Worm (Caenorhabditis elegans): Measurements from ENCODE around the gene abl-1.

DNA sequence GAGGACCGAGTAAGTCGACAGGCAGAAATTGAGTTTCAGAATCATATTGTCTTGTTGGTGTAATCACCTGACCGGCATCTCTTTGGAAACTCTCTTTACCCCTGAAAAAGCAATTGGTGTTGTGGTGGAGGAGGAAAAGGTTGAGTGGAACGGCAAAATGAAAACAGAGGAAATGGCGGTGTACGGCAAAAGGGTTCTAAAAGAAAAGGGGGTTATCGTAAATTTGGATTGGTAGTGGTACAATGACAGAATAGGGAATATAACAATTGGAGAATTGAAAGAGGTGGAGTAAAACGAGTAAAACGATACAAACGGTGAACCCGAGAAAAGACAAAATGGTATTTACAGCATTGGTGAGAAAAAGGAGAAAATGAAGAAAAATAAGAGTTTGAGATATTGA is 30.8 kb downstream of the abl-1 start, which contains the start of gene sdn-1:
- TF ChIP-seq pqm-1 (tag; optimal IDR thresholded peaks at IDR 0.05) = no peak
- TF ChIP-seq ceh-30 (tag; optimal IDR thresholded peaks at IDR 0.05) = no peak
- no peak for TF ChIP-seq unc-3 (GFP tag; conservative IDR thresholded peaks at IDR 0.05)
- TF ChIP-seq unc-3 (tag; optimal IDR thresholded peaks at IDR 0.05) = no peak

Data from whole organism, late embryonic.